Fruit fly (Drosophila melanogaster) whole organism, pupa: ENCODE results near the gene MCTS1.

ENCODE experiments used
- CG10348 ChIP-seq: fragments of 200-800 bp; sonication (Bioruptor generic); IDR thresholded peaks from 2 replicates; pipeline ENCODE4 v1.3.6; 2022; ENCODE audit warnings: missing biosample characterization, missing genetic modification characterization
- CG12605 ChIP-seq: fragments of 200-800 bp; sonication (Bioruptor generic); IDR thresholded peaks from 2 replicates; pipeline ENCODE4 v1.3.6; 2022; ENCODE audit warnings: missing biosample characterization, missing genetic modification characterization
- CG13204 ChIP-seq: fragments of 200-800 bp; sonication (Bioruptor generic); optimal IDR thresholded peaks from 2 replicates; lab custom pipeline; 2018; ENCODE audit warnings: missing biosample characterization, mild to moderate bottlenecking, missing genetic modification characterization, moderate library complexity
- CG14655 ChIP-seq: fragments of 200-800 bp; sonication (Bioruptor generic); optimal IDR thresholded peaks from 3 replicates; lab custom pipeline; 2017; ENCODE audit warnings: mild to moderate bottlenecking, missing biosample characterization, missing genetic modification reagents, missing genetic modification characterization
- CG15710 ChIP-seq: fragments of 200-800 bp; sonication (Bioruptor generic); optimal IDR thresholded peaks from 2 replicates; lab custom pipeline; 2018; ENCODE audit warnings: missing biosample characterization, mild to moderate bottlenecking, missing genetic modification characterization, moderate library complexity
- CG17806 ChIP-seq: fragments of 200-800 bp; sonication (Bioruptor generic); optimal IDR thresholded peaks from 2 replicates; lab custom pipeline; 2018; ENCODE audit warnings: missing biosample characterization, mild to moderate bottlenecking, missing genetic modification characterization, moderate library complexity
- CG32121 ChIP-seq: fragments of 200-800 bp; sonication (Bioruptor generic); IDR thresholded peaks from 2 replicates; pipeline ENCODE4 v1.3.6; 2022; ENCODE audit warnings: missing biosample characterization, missing genetic modification characterization
- CG34367 ChIP-seq: fragments of 200-800 bp; sonication (Bioruptor generic); optimal IDR thresholded peaks from 2 replicates; lab custom pipeline; 2018; ENCODE audit warnings: missing biosample characterization, mild to moderate bottlenecking, missing genetic modification characterization
- CG4496 ChIP-seq: fragments of 200-800 bp; sonication (Bioruptor generic); IDR thresholded peaks from 3 replicates; pipeline ENCODE4 v1.3.6; 2022; ENCODE audit warnings: missing biosample characterization, missing genetic modification characterization
- CG8159 ChIP-seq: fragments of 200-800 bp; sonication (Bioruptor generic); optimal IDR thresholded peaks from 3 replicates; lab custom pipeline; 2018; ENCODE audit warnings: missing biosample characterization, mild to moderate bottlenecking, missing genetic modification characterization, moderate library complexity
- CG8301 ChIP-seq: fragments of 200-800 bp; sonication (Bioruptor generic); optimal IDR thresholded peaks from 2 replicates; lab custom pipeline; 2018; ENCODE audit warnings: missing biosample characterization, mild to moderate bottlenecking, missing genetic modification characterization
- CG9948 ChIP-seq: fragments of 200-800 bp; sonication (Bioruptor generic); optimal IDR thresholded peaks from 2 replicates; lab custom pipeline; 2018; ENCODE audit warnings: missing biosample characterization, mild to moderate bottlenecking, missing genetic modification characterization, moderate library complexity
- D1 ChIP-seq: fragments of 200-800 bp; sonication (Bioruptor generic); optimal IDR thresholded peaks from 2 replicates; lab custom pipeline; 2018; ENCODE audit warnings: missing biosample characterization, mild to moderate bottlenecking, missing genetic modification characterization, moderate library complexity
- EcR ChIP-seq: fragments of 200-800 bp; sonication (Bioruptor generic); optimal IDR thresholded peaks from 3 replicates; lab custom pipeline; 2019; ENCODE audit warnings: missing biosample characterization, missing genetic modification characterization, mild to moderate bottlenecking, moderate library complexity, missing genetic modification reagents
- Ets98B ChIP-seq: fragments of 200-800 bp; sonication (Bioruptor generic); IDR thresholded peaks from 2 replicates; pipeline ENCODE4 v1.3.6; 2022; ENCODE audit warnings: missing biosample characterization, missing genetic modification characterization
- Pif1A ChIP-seq: fragments of 200-800 bp; sonication (Bioruptor generic); optimal IDR thresholded peaks from 3 replicates; lab custom pipeline; 2016; ENCODE audit warnings: missing biosample characterization, missing genetic modification characterization
- Pif1B ChIP-seq: fragments of 200-800 bp; sonication (Bioruptor generic); optimal IDR thresholded peaks from 3 replicates; lab custom pipeline; 2016; ENCODE audit warnings: missing biosample characterization, missing genetic modification characterization
- Snoo ChIP-seq: fragments of 200-800 bp; sonication (Bioruptor generic); optimal IDR thresholded peaks from 3 replicates; lab custom pipeline; 2017; ENCODE audit warnings: missing biosample characterization, mild to moderate bottlenecking, missing genetic modification characterization, inconsistent platforms
- fd96Ca ChIP-seq: fragments of 200-800 bp; sonication (Bioruptor generic); IDR thresholded peaks from 3 replicates; pipeline ENCODE4 v1.3.6; 2022; ENCODE audit warnings: missing biosample characterization, missing genetic modification characterization
- gl ChIP-seq: fragments of 200-800 bp; sonication (Bioruptor generic); optimal IDR thresholded peaks from 2 replicates; lab custom pipeline; 2018; ENCODE audit warnings: missing biosample characterization, mild to moderate bottlenecking, missing genetic modification characterization
- rn ChIP-seq: fragments of 200-800 bp; sonication (Bioruptor generic); IDR thresholded peaks from 2 replicates; pipeline ENCODE4 v1.3.6; 2022; ENCODE audit warnings: missing biosample characterization, missing genetic modification characterization

The MCTS1 gene

dm6 chrX:6050935-6051656, 13.4 kb downstream of the MCTS1 start:
- TF ChIP-seq CG15710 (tag; lab: Kevin White, UChicago) (no peak), CG14655 (GFP tag; lab: Kevin White, UChicago) (peak; percentile 53), CG9948 (tag; lab: Kevin White, UChicago) (peak; percentile 11), EcR (no peak), CG12605 (no peak), CG4496 (peak; percentile 42; the same call in 1 of the 3 replicates), CG13204 (GFP tag; lab: Kevin White, UChicago) (peak; percentile 20), CG8301 (peak; percentile 9), CG17806 (tag; lab: Kevin White, UChicago) (peak; percentile 7), Ets98B (GFP tag; lab: Robert Waterston, UW) (0 out of 2 replicates have a peak, but pooled peaks have one; percentile 8), D1 (tag; lab: Kevin White, UChicago) (peak; percentile 21)

DNA sequence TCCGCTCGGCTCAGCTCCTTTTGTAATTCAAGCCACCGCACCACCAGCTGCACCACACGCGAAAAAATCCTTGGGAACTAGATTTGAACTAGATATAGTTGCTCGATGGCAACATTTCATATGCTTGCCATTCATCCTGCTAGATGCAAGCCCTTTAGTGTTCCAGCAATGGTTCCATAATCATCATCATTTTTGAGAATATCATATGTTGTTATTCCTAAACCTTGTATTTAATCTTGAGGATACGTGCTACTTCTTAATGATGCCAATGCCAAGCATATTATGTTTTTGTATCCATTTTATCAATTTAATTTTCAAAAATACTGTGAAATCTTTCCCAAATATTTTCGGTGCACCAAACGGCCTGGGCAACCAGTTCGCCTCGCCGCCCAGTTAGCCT, 15.2 kb downstream of the MCTS1 start:
- peak; percentile 43; the same call in 1 of the 3 replicates for TF ChIP-seq fd96Ca
- TF ChIP-seq Pif1A (GFP tag; lab: Kevin White, UChicago): no peak
- peak; percentile 19 for TF ChIP-seq CG9948 (tag; lab: Kevin White, UChicago)
- no peak for TF ChIP-seq CG12605
- TF ChIP-seq CG8301: peak; percentile 60
- no peak for TF ChIP-seq D1 (tag; lab: Kevin White, UChicago)
- TF ChIP-seq CG17806 (tag; lab: Kevin White, UChicago): peak; percentile 0
- TF ChIP-seq Pif1B: no peak
- TF ChIP-seq CG8159 (tag; lab: Kevin White, UChicago): peak; percentile 3
- peak; percentile 68 for TF ChIP-seq CG14655 (GFP tag; lab: Kevin White, UChicago)
- TF ChIP-seq EcR: no peak
- TF ChIP-seq CG32121 (GFP tag; lab: Robert Waterston, UW): 0 out of 2 replicates have a peak, but pooled peaks have one; percentile 18

DNA sequence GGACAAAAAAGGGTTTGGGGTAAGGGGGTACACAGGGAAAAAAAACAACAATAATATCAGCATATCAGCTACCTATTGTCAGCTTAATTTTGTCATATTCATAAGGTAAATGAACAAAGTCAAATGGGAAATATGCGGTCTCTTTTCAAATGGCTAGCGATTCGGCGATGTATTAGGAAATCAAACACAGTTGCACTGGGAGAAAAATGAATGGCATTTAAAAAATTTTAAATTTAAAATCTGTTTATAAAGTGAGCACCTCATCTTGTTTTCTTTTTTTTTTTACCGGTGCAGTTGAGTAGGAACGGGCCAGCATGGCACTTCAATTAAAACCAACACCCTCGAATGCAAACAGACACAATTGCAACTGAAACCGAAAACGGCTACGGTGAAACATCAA, 16.3 kb downstream of the MCTS1 start:
- TF ChIP-seq CG14655 (GFP tag; lab: Kevin White, UChicago) (peak; percentile 49), fd96Ca (no peak; the same call in 2 of the 3 replicates), D1 (tag; lab: Kevin White, UChicago) (no peak), CG12605 (no peak), CG17806 (tag; lab: Kevin White, UChicago) (no peak), CG10348 (GFP tag; lab: Robert Waterston, UW) (no peak), CG4496 (peak; percentile 34; the same call in 1 of the 3 replicates), CG9948 (tag; lab: Kevin White, UChicago) (no peak), CG34367 (tag; lab: Kevin White, UChicago) (no peak), Pif1A (GFP tag; lab: Kevin White, UChicago) (peak; percentile 16), CG13204 (GFP tag; lab: Kevin White, UChicago) (no peak), CG8301 (peak; percentile 10)
- TF ChIP-seq, all 21 proteins: peak for 4

DNA sequence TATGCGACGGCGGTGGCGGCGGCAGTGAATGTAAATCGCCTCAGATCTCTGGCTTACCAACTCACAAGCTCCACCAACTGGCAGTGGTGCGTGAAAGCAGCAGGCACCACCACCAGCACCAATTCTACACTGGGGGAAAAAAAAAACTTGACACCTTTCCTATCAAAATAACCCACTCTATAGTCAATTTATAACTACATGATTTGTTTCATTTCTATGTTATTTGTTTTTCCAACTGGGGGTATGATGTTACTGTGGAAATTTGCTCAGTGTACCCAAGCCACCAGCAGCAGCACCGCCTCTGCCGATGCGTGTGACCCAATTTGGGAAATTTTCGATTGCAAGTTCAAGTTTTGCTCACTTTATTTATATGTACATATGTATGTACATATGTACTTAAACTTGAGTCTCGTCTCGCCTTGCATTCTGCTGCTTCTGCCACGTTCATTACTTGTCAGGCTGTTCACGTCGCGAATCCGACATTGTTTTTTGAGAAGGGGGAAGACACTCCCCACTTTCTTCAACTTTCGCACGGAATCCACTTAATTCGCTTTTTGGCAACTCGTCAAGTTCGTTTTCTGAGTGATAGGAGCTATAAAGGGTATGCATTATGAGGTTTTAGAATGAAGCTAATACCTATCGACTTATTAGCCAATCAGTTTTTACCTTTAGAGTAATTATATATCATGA, 21.6 kb downstream of the MCTS1 start:
- TF ChIP-seq CG14655 (GFP tag; lab: Kevin White, UChicago): peak; percentile 54
- 0 out of 2 replicates have a peak, but pooled peaks have one; percentile 15 for TF ChIP-seq CG12605
- peak; percentile 14 for TF ChIP-seq CG34367 (tag; lab: Kevin White, UChicago)
- peak; percentile 64 for TF ChIP-seq CG8301
- peak; percentile 72 for TF ChIP-seq Ets98B (GFP tag; lab: Robert Waterston, UW)
- TF ChIP-seq CG13204 (GFP tag; lab: Kevin White, UChicago): no peak
- TF ChIP-seq gl (tag; lab: Kevin White, UChicago): no peak
- TF ChIP-seq CG15710 (tag; lab: Kevin White, UChicago): peak; percentile 32
- peak; percentile 84 for TF ChIP-seq CG4496
- TF ChIP-seq Pif1A (GFP tag; lab: Kevin White, UChicago): peak; percentile 78
- TF ChIP-seq CG9948 (tag; lab: Kevin White, UChicago): peak; percentile 20
- peak; percentile 71 for TF ChIP-seq Pif1B
- TF ChIP-seq CG8159 (tag; lab: Kevin White, UChicago): peak; percentile 45
- TF ChIP-seq CG10348 (GFP tag; lab: Robert Waterston, UW): no peak
- peak; percentile 76; the same call in 2 of the 3 replicates for TF ChIP-seq fd96Ca
- TF ChIP-seq D1 (tag; lab: Kevin White, UChicago): no peak
- peak; percentile 83 for TF ChIP-seq Snoo (tag; lab: Kevin White, UChicago)
- no peak for TF ChIP-seq EcR
- TF ChIP-seq CG32121 (GFP tag; lab: Robert Waterston, UW): peak; percentile 78; the same call in 1 of the 2 replicates
- TF ChIP-seq CG17806 (tag; lab: Kevin White, UChicago): peak; percentile 31
- peak; percentile 77 for TF ChIP-seq rn (GFP tag; lab: Robert Waterston, UW)

DNA sequence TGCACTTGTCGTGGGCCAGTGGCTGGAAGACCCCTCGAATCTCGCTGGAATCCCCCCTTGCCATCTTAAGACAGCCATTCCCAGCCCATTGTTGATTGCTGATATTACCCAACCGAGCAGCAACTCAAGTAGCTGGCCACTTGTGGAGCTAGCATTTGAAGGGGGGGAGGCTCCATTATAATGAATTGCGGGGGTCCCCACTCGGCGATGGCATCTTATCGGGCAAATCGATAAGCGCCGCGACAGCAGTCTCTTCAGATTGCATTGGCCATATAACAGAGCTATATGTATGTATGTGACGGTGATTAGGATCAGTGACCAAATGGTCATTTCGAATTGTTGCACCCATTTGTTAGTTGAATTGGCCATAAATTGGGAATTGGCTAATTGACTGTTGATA, 24.5 kb downstream of the MCTS1 start:
- TF ChIP-seq CG8301 (no peak), CG9948 (tag; lab: Kevin White, UChicago) (no peak), EcR (peak; percentile 35)

- no peak for TF ChIP-seq Pif1B
- TF ChIP-seq EcR: no peak
- TF ChIP-seq CG9948 (tag; lab: Kevin White, UChicago): no peak
- TF ChIP-seq CG8159 (tag; lab: Kevin White, UChicago): no peak
- TF ChIP-seq CG8301: no peak
- TF ChIP-seq CG17806 (tag; lab: Kevin White, UChicago): no peak
- no peak for TF ChIP-seq gl (tag; lab: Kevin White, UChicago)
Measured at dm6 chrX:6064508-6064907, 26.8 kb downstream of the MCTS1 start.
